Worm (Caenorhabditis elegans): ENCODE measurements around the gene F23H12.5.

DNA sequence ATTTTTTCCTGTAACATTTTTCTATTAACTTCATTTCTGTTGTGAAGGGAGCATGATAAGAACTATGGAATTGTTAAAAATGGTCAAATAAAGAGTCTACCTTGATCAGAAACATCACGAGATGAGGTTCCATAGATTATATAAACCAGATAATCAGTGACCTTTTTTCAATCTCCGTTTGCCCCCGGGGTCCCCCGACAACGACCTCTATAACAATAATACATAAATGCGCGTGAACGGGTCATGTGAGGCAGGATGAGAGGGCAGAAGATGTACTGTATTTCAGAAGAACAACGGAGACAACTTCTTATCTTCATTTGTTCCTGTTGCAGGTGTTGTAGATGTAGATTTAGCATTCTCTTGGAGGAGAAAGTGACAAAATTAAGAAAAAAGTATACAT, 6.6 kb upstream of the F23H12.5 start:
- TF ChIP-seq unc-62 (GFP tag; optimal IDR thresholded peaks at IDR 0.05) (no peak), pha-4 (tag; optimal IDR thresholded peaks at IDR 0.05) (no peak), ztf-11 (tag; optimal IDR thresholded peaks at IDR 0.05) (no peak), flh-1 (GFP tag; optimal IDR thresholded peaks at IDR 0.05) (no peak), tbx-8 (GFP tag; optimal IDR thresholded peaks at IDR 0.05) (no peak)

All from whole organism, mixed stage, embryonic.